Worm (Caenorhabditis elegans) whole organism, dauer: ENCODE results near the gene ugt-61.

Experiments used
- unc-62 ChIP-seq: sonication (generic microtip); optimal IDR thresholded peaks from 2 replicates; lab custom pipeline; 2017; ENCODE audit warnings: missing biosample characterization, missing genetic modification reagents, missing genetic modification characterization

ugt-61 gene

DNA sequence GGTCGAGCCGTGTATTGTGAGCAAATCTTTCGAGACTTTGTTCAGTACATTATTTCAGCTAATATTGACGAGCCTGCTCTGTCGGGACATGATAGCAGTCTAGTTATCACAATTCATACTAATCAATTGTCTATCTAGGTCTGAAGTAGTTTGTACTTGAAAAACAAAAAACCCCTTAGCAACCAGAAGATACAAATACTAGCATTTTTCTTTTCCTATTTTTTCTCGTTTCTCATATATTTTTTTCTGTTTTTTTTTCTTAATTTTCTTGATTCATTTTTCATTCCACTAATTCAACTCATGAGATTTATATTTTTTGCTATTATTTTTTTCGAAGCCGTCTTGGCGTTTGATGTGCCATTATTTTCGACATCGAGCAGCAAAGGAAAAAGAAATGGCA is 44.9 kb downstream of the ugt-61 start, which contains the start of gene R02F11.9:
Gene R02F11.9, plus strand, starts transcription at position 301 of the 400 bp plus-strand sequence.
- TF ChIP-seq unc-62: no peak

DNA sequence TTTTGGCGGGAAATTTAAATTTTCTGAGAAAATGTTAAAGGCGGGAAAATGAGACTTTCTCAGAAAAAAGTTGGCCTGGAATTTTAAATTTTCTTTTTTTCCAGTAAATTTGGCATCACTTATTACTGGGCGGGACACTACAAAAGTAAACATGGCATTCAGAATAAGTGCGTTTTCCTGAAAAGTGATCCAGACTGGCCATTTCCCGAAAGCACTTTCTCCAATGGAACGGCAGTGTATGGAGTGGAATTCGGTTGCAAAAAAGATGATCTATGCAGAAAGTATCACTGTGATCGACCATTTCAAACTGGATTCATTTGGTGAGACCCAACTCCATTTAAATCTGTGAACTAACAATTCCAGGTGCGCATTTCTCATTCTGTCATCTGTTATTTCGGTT is 45.6 kb downstream of the ugt-61 start:
- TF ChIP-seq unc-62: no peak

DNA sequence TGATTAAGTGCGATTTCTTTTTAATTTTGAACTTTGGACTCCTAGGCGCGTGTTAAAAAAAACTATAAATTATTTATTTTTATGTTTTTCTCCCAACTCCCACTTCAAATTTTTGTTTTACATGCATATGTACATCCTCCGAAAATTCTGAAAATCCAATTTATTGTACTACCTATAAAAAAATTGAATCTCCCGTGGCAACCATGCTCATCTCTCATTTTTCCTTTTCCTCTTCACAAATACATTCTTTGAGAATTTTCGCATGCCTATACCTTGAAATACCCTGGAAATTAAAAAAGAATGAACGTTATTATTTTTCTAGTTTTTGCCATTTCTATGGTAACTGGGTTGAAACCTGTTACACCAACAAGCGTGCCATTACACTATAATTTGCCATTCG is 46.6 kb downstream of the ugt-61 start, which contains the start of gene R02F11.10:
Gene R02F11.10, plus strand, starts transcription at position 301 of the 400 bp plus-strand sequence.
- no peak for TF ChIP-seq unc-62

DNA sequence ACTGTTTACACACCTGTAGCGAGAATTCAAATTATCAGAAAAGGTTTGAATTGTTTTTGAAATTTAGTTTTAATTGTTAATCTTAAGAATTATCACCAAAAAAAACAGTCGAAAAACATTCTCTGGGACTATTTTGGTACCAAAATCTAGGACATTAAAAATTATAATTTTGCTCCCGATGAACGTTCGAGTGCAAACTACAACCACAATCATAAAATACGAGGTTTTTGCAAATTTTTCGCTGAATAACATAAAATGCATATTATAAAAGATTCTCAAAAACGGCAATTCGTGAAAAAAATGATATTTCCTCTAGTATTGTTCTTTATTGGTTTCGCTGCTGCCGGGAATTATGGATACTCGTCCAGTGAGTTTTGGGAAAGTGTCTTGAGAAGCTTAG is 48.1 kb downstream of the ugt-61 start, which contains the start of gene R02F11.12:
Gene R02F11.12, plus strand, starts transcription at position 301 of the 400 bp plus-strand sequence.
- no peak for TF ChIP-seq unc-62

DNA sequence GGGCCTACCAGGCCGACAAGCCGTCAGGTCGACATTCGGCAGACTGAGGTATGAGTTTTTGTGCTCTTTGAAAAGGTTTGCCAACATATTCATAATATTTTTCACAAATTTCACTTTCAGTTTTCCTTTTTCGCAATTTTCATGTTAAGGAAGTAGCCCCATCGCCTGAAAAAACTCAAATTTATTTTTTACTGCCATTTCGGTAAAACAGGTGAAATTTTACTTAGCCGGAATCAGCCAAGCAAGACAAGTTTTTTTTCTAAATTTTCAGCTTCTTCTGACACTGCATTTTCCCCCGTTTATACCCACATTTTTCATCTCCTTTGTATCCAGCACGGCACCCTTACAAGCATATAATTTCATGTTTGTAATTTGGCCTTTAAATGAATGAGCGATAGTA is 49.3 kb downstream of the ugt-61 start, which contains the start of gene R02F11.11:
Gene R02F11.11, plus strand, starts transcription at position 301 of the 400 bp plus-strand sequence.
- no peak for TF ChIP-seq unc-62

DNA sequence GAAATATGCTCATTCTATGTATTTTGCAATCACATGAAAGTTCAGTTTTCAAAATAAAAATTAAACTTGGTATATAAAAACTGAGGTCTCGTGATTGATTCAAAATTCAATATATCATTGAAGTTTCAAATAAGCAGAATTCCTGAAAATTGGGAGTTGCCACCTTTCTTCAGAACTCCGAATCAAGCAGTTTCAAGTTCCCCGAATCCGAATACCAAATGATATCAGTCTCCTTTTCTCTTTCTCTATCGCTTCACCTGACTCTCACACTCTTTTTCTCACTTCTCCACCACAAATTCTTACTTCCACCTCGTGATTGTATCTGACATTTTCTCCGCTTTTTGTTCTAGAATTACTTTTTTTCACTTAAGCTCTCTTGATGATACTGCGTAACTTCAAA is 52.1 kb downstream of the ugt-61 start, which contains the start of gene R02F11.2:
Gene R02F11.2, plus strand, starts transcription at position 292 of the 400 bp plus-strand sequence.
- no peak for TF ChIP-seq unc-62
